Worm (Caenorhabditis elegans) whole organism, late embryonic: ENCODE data around the gene trpl-5.

Source experiments
- ceh-31 ChIP-seq: sonication (generic microtip); optimal IDR thresholded peaks from 2 replicates; lab custom pipeline; 2016; ENCODE audit warnings: missing genetic modification characterization, missing compliant biosample characterization
- ceh-6 ChIP-seq: fragments of 200-800 bp; sonication (Bioruptor generic); optimal IDR thresholded peaks from 2 replicates; lab custom pipeline; 2018; ENCODE audit warnings: mild to moderate bottlenecking, missing genetic modification characterization, missing compliant biosample characterization
- ceh-9 ChIP-seq: sonication (generic microtip); optimal IDR thresholded peaks from 2 replicates; lab custom pipeline; 2016; ENCODE audit warnings: mild to moderate bottlenecking, missing genetic modification characterization, inconsistent platforms, missing compliant biosample characterization
- che-1 ChIP-seq: sonication (generic microtip); optimal IDR thresholded peaks from 2 replicates; lab custom pipeline; 2016; ENCODE audit warnings: mild to moderate bottlenecking, missing genetic modification characterization, missing compliant biosample characterization
- dmd-4 ChIP-seq: sonication (generic microtip); optimal IDR thresholded peaks from 2 replicates; lab custom pipeline; 2016; ENCODE audit warnings: borderline replicate concordance, missing genetic modification characterization, missing compliant biosample characterization
- ets-4 ChIP-seq: sonication (generic microtip); optimal IDR thresholded peaks from 2 replicates; lab custom pipeline; 2016; ENCODE audit warnings: missing genetic modification characterization, missing compliant biosample characterization
- eyg-1 ChIP-seq: sonication (generic microtip); optimal IDR thresholded peaks from 2 replicates; lab custom pipeline; 2016; ENCODE audit warnings: missing genotype, missing genetic modification characterization, missing compliant biosample characterization
- fkh-10 ChIP-seq: fragments of 150-350 bp; optimal IDR thresholded peaks from 2 replicates; lab custom pipeline; 2014; ENCODE audit warnings: missing biosample characterization, missing genetic modification reagents, missing genetic modification characterization
- gmeb-2 ChIP-seq: sonication (generic microtip); optimal IDR thresholded peaks from 2 replicates; lab custom pipeline; 2016; ENCODE audit warnings: missing genetic modification characterization, inconsistent platforms, missing compliant biosample characterization
- hlh-15 ChIP-seq: sonication (generic microtip); optimal IDR thresholded peaks from 2 replicates; lab custom pipeline; 2016; ENCODE audit warnings: missing genetic modification characterization, missing compliant biosample characterization
- hlh-30 ChIP-seq: sonication (generic microtip); optimal IDR thresholded peaks from 2 replicates; lab custom pipeline; 2017; ENCODE audit warnings: antibody characterized with exemption, missing genetic modification characterization, missing compliant biosample characterization; ENCODE audit not compliant: insufficient read depth
- hlh-6 ChIP-seq: sonication (generic microtip); optimal IDR thresholded peaks from 2 replicates; lab custom pipeline; 2016; ENCODE audit warnings: missing genotype, missing genetic modification characterization, missing compliant biosample characterization
- madf-2 ChIP-seq: sonication (generic microtip); optimal IDR thresholded peaks from 2 replicates; lab custom pipeline; 2017; ENCODE audit warnings: missing genetic modification characterization, missing compliant biosample characterization
- mec-3 ChIP-seq: sonication (generic microtip); optimal IDR thresholded peaks from 2 replicates; lab custom pipeline; 2016; ENCODE audit warnings: borderline replicate concordance, missing genetic modification characterization, missing compliant biosample characterization
- nhr-11 ChIP-seq: fragments of 150-350 bp; optimal IDR thresholded peaks from 2 replicates; lab custom pipeline; 2014; ENCODE audit warnings: missing biosample characterization, missing genetic modification characterization
- pha-2 ChIP-seq: sonication (generic microtip); optimal IDR thresholded peaks from 2 replicates; lab custom pipeline; 2017; ENCODE audit warnings: mild to moderate bottlenecking, missing genetic modification characterization, missing compliant biosample characterization
- pqm-1 ChIP-seq: sonication (generic microtip); optimal IDR thresholded peaks from 2 replicates; lab custom pipeline; 2016; ENCODE audit warnings: missing genetic modification characterization, missing compliant biosample characterization
- pros-1 ChIP-seq: fragments of 150-350 bp; optimal IDR thresholded peaks from 2 replicates; lab custom pipeline; 2014; ENCODE audit warnings: missing biosample characterization, missing genetic modification reagents, missing genetic modification characterization
- sdc-2 ChIP-seq: sonication (generic microtip); optimal IDR thresholded peaks from 2 replicates; lab custom pipeline; 2016; ENCODE audit warnings: missing genotype, missing genetic modification characterization, missing compliant biosample characterization
- sox-2 ChIP-seq: fragments of 200-800 bp; sonication (Bioruptor generic); IDR thresholded peaks from 2 replicates; pipeline ENCODE4 v1.3.6; 2022; ENCODE audit warnings: missing genetic modification reagents, missing genetic modification characterization, missing compliant biosample characterization
- tbx-7 ChIP-seq: sonication (generic microtip); optimal IDR thresholded peaks from 2 replicates; lab custom pipeline; 2016; ENCODE audit warnings: missing genotype, missing genetic modification characterization, missing compliant biosample characterization
- unc-55 ChIP-seq: sonication (generic microtip); optimal IDR thresholded peaks from 2 replicates; lab custom pipeline; 2017; ENCODE audit warnings: missing biosample characterization, missing genetic modification reagents, missing genetic modification characterization

Gene trpl-5

ce11 chrII:2042447-2042846 lies 48.0 kb downstream of the trpl-5 start, which contains the start of gene bath-20:
TSS of gene bath-20 (minus strand) at chrII:2042547.
- no peak for TF ChIP-seq pros-1
- TF ChIP-seq hlh-30, result no peak
- no peak for TF ChIP-seq ceh-9
- no peak for TF ChIP-seq unc-55 (GFP tag; lab: Kevin White, UChicago)
- TF ChIP-seq mec-3 (tag; lab: Kevin White, UChicago), result no peak
- TF ChIP-seq che-1 (tag; lab: Kevin White, UChicago), result no peak
- no peak for TF ChIP-seq nhr-11 (tag; lab: Kevin White, UChicago)
- no peak for TF ChIP-seq hlh-15
- no peak for TF ChIP-seq pha-2 (tag; lab: Kevin White, UChicago)
- TF ChIP-seq hlh-6 (tag; lab: Kevin White, UChicago), result no peak
- TF ChIP-seq sdc-2, result no peak
- TF ChIP-seq ets-4 (tag; lab: Kevin White, UChicago), result no peak
- TF ChIP-seq pqm-1, result no peak
- TF ChIP-seq eyg-1 (tag; lab: Kevin White, UChicago), result no peak
- no peak for TF ChIP-seq gmeb-2 (tag; lab: Kevin White, UChicago)
- no peak for TF ChIP-seq ceh-31 (tag; lab: Kevin White, UChicago)
- TF ChIP-seq tbx-7, result no peak
- TF ChIP-seq dmd-4 (tag; lab: Kevin White, UChicago), result no peak

- no peak for TF ChIP-seq hlh-15
- no peak for TF ChIP-seq sox-2 (GFP tag; lab: Robert Waterston, UW)
- TF ChIP-seq madf-2 (tag; lab: Kevin White, UChicago), result no peak
- no peak for TF ChIP-seq ets-4 (tag; lab: Kevin White, UChicago)
- no peak for TF ChIP-seq ceh-6 (GFP tag; lab: Kevin White, UChicago)
- no peak for TF ChIP-seq fkh-10 (GFP tag; lab: Kevin White, UChicago)
These were observed 51.1 kb downstream of the trpl-5 start, which contains the start of gene bath-19 for ce11 chrII:2039288-2039687. TSS of gene bath-19 (minus strand) at chrII:2039388.
